Fruit fly (Drosophila melanogaster): Measurements from ENCODE around the gene CG32264.

CG32264 gene

DNA sequence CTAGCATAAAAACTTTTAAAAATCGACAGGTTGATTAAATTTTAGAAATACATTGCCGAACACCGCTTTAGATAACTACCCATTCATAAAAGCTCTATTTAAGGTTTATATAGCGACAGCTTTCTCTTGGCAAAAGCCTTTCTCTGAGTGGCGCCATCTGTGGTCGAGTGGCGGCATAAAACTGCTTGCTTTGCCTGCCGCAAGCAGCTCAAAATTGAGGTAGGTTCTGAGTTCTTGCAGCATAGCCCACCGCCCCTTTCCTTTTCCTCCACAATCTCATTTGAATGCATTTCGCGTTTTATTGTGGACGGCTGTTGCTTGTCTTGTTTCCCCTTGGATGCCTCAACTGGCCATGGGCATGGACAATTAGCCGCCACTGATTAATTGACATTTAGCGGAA lies 38.4 kb downstream of the CG32264 start (continued):
- TF ChIP-seq CG9609 (GFP tag; optimal IDR thresholded peaks at IDR 0.05) = peak; percentile 59
- no peak for TF ChIP-seq Drgx (GFP tag; IDR thresholded peaks at IDR 0.05)
- no peak for TF ChIP-seq Nf-YC (tag; optimal IDR thresholded peaks at IDR 0.05)
- no peak for TF ChIP-seq CG31388 (GFP tag; optimal IDR thresholded peaks at IDR 0.05)
- no peak for TF ChIP-seq CG7357 (GFP tag; IDR thresholded peaks at IDR 0.05)
- TF ChIP-seq ro (GFP tag; IDR thresholded peaks at IDR 0.05) = 0 out of 2 replicates have a peak, but pooled peaks have one; percentile 8
- TF ChIP-seq zfh2 (GFP tag; optimal IDR thresholded peaks at IDR 0.05) = peak; percentile 25
- TF ChIP-seq CoRest (tag; optimal IDR thresholded peaks at IDR 0.05) = peak; percentile 32
- TF ChIP-seq CG9932 (GFP tag; IDR thresholded peaks at IDR 0.05) = peak; percentile 63
- peak; percentile 40 for TF ChIP-seq maf-S (GFP tag; optimal IDR thresholded peaks at IDR 0.05)
- peak; percentile 92 for TF ChIP-seq ci (GFP tag; IDR thresholded peaks at IDR 0.05)
- TF ChIP-seq amos (GFP tag; IDR thresholded peaks at IDR 0.05; ENCODE audit: partially characterized antibody) = 0 out of 2 replicates have a peak, but pooled peaks have one; percentile 6
- peak; percentile 22; the same call in 1 of the 2 replicates for TF ChIP-seq stc (GFP tag; IDR thresholded peaks at IDR 0.05)
- TF ChIP-seq H2.0 (GFP tag; IDR thresholded peaks at IDR 0.05) = peak; percentile 75
- no peak for TF ChIP-seq Ada2b (GFP tag; IDR thresholded peaks at IDR 0.05)
- TF ChIP-seq nmo (GFP tag; optimal IDR thresholded peaks at IDR 0.05) = peak; percentile 53
- no peak for TF ChIP-seq Dll (GFP tag; IDR thresholded peaks at IDR 0.05; ENCODE audit: partially characterized antibody)
- 0 out of 2 replicates have a peak, but pooled peaks have one; percentile 43 for TF ChIP-seq bowl (GFP tag; IDR thresholded peaks at IDR 0.05)
- peak; percentile 66 for TF ChIP-seq Atf-2 (GFP tag; optimal IDR thresholded peaks at IDR 0.05)
- no peak for TF ChIP-seq Aef1 (GFP tag; IDR thresholded peaks at IDR 0.05)
- peak; percentile 61; the same call in 2 of the 3 replicates for TF ChIP-seq CG34422 (GFP tag; IDR thresholded peaks at IDR 0.05)
- peak; percentile 74 for TF ChIP-seq HmgD (GFP tag; optimal IDR thresholded peaks at IDR 0.05)
- no peak for TF ChIP-seq CG18764 (GFP tag; optimal IDR thresholded peaks at IDR 0.05)
- TF ChIP-seq CG10959 (GFP tag; IDR thresholded peaks at IDR 0.05) = peak; percentile 50
- TF ChIP-seq Med (GFP tag) = peak; percentile 97
- 0 out of 2 replicates have a peak, but pooled peaks have one; percentile 32 for TF ChIP-seq Rx (GFP tag; IDR thresholded peaks at IDR 0.05)
- peak; percentile 48 for TF ChIP-seq CG17568 (GFP tag; optimal IDR thresholded peaks at IDR 0.05)
- TF ChIP-seq NK7.1 (GFP tag; optimal IDR thresholded peaks at IDR 0.05) = no peak
- peak; percentile 47 for TF ChIP-seq Asciz (GFP tag; optimal IDR thresholded peaks at IDR 0.05)
- TF ChIP-seq Hey (tag; optimal IDR thresholded peaks at IDR 0.05) = no peak
- no peak for TF ChIP-seq run (tag; optimal IDR thresholded peaks at IDR 0.05)
- TF ChIP-seq CG1024 (GFP tag; IDR thresholded peaks at IDR 0.05) = 0 out of 2 replicates have a peak, but pooled peaks have one; percentile 37
- TF ChIP-seq nau (GFP tag; optimal IDR thresholded peaks at IDR 0.05) = no peak
- peak; percentile 26 for TF ChIP-seq org-1 (GFP tag; optimal IDR thresholded peaks at IDR 0.05)
- TF ChIP-seq caup (GFP tag; optimal IDR thresholded peaks at IDR 0.05; ENCODE audit: severe bottlenecking) = peak; percentile 61
- peak; percentile 68 for TF ChIP-seq Vsx1 (GFP tag; optimal IDR thresholded peaks at IDR 0.05)
- no peak for TF ChIP-seq trh (GFP tag; optimal IDR thresholded peaks at IDR 0.05)
- TF ChIP-seq CG1792 (GFP tag; optimal IDR thresholded peaks at IDR 0.05) = no peak
- peak; percentile 32; the same call in 1 of the 2 replicates for TF ChIP-seq nerfin-2 (GFP tag; IDR thresholded peaks at IDR 0.05; ENCODE audit: partially characterized antibody)
- no peak for TF ChIP-seq CG17361 (GFP tag; IDR thresholded peaks at IDR 0.05)
- no peak for TF ChIP-seq Poxn (GFP tag; IDR thresholded peaks at IDR 0.05)
- TF ChIP-seq CG6175 (GFP tag; IDR thresholded peaks at IDR 0.05) = peak; percentile 74; the same call in 1 of the 3 replicates
- peak; percentile 69 for TF ChIP-seq CG13424 (tag; optimal IDR thresholded peaks at IDR 0.05)
- peak; percentile 69 for TF ChIP-seq CG10209 (GFP tag; optimal IDR thresholded peaks at IDR 0.05)
- TF ChIP-seq Hsf (GFP tag; optimal IDR thresholded peaks at IDR 0.05) = peak; percentile 64
- TF ChIP-seq CG14441 (GFP tag; IDR thresholded peaks at IDR 0.05) = peak; percentile 31; the same call in 1 of the 2 replicates
- peak; percentile 42 for TF ChIP-seq CG15269 (tag; optimal IDR thresholded peaks at IDR 0.05)
- TF ChIP-seq CG13624 (GFP tag; optimal IDR thresholded peaks at IDR 0.05) = peak; percentile 73
- peak; percentile 9 for TF ChIP-seq mam (GFP tag; optimal IDR thresholded peaks at IDR 0.05)
- peak; percentile 41 for TF ChIP-seq oc (tag; optimal IDR thresholded peaks at IDR 0.05)
- TF ChIP-seq CG3995 (GFP tag; optimal IDR thresholded peaks at IDR 0.05) = no peak
